Worm (Caenorhabditis elegans): ENCODE data around the gene F57C2.5.

F57C2.5 gene

ce11 chrII:14496809-14497208 lies 31.2 kb downstream of the F57C2.5 start:
- peak; percentile 21 for TF ChIP-seq W03F9.2 (tag; optimal IDR thresholded peaks at IDR 0.05)
- TF ChIP-seq him-1 (tag; optimal IDR thresholded peaks at IDR 0.05) = peak; percentile 66
- TF ChIP-seq dao-5 (tag; optimal IDR thresholded peaks at IDR 0.05) = peak; percentile 57

ce11 chrII:14495341-14495740 lies 32.7 kb downstream of the F57C2.5 start:
- no peak for TF ChIP-seq him-1 (tag; optimal IDR thresholded peaks at IDR 0.05)
- no peak for TF ChIP-seq dao-5 (tag; optimal IDR thresholded peaks at IDR 0.05)
- no peak for TF ChIP-seq W03F9.2 (tag; optimal IDR thresholded peaks at IDR 0.05)

- TF ChIP-seq W03F9.2 (tag; optimal IDR thresholded peaks at IDR 0.05) = no peak
- TF ChIP-seq dao-5 (tag; optimal IDR thresholded peaks at IDR 0.05) = no peak
- no peak for TF ChIP-seq him-1 (tag; optimal IDR thresholded peaks at IDR 0.05)
Measured at ce11 chrII:14494464-14494863, 33.6 kb downstream of the F57C2.5 start.

- TF ChIP-seq dao-5 (tag; optimal IDR thresholded peaks at IDR 0.05) (no peak), W03F9.2 (tag; optimal IDR thresholded peaks at IDR 0.05) (no peak), him-1 (tag; optimal IDR thresholded peaks at IDR 0.05) (no peak)
Measured at ce11 chrII:14494414-14494463, 33.8 kb downstream of the F57C2.5 start, which contains the start of gene cysl-2. Gene cysl-2 (minus strand): TSS chrII:14494451.

- no peak for TF ChIP-seq him-1 (tag; optimal IDR thresholded peaks at IDR 0.05)
- no peak for TF ChIP-seq W03F9.2 (tag; optimal IDR thresholded peaks at IDR 0.05)
- TF ChIP-seq dao-5 (tag; optimal IDR thresholded peaks at IDR 0.05) = no peak
Measured at ce11 chrII:14494014-14494413, 34.0 kb downstream of the F57C2.5 start.

ce11 chrII:14492592-14493196 lies 35.3 kb downstream of the F57C2.5 start:
- TF ChIP-seq dao-5 (tag; optimal IDR thresholded peaks at IDR 0.05) = no peak
- no peak for TF ChIP-seq W03F9.2 (tag; optimal IDR thresholded peaks at IDR 0.05)
- TF ChIP-seq him-1 (tag; optimal IDR thresholded peaks at IDR 0.05) = no peak

ce11 chrII:14489407-14489806 lies 38.6 kb downstream of the F57C2.5 start, which contains the start of gene vnut-1:
Gene vnut-1 (plus strand): TSS chrII:14489802.
- no peak for TF ChIP-seq W03F9.2 (tag; optimal IDR thresholded peaks at IDR 0.05)
- TF ChIP-seq him-1 (tag; optimal IDR thresholded peaks at IDR 0.05) = no peak
- TF ChIP-seq dao-5 (tag; optimal IDR thresholded peaks at IDR 0.05) = no peak

- TF ChIP-seq dao-5 (tag; optimal IDR thresholded peaks at IDR 0.05) = no peak
- peak; percentile 59 for TF ChIP-seq W03F9.2 (tag; optimal IDR thresholded peaks at IDR 0.05)
- TF ChIP-seq him-1 (tag; optimal IDR thresholded peaks at IDR 0.05) = no peak
Measured at ce11 chrII:14488661-14489060, 39.4 kb downstream of the F57C2.5 start, which contains the start of gene usp-14. Gene usp-14 (minus strand): TSS chrII:14488688.

- no peak for TF ChIP-seq W03F9.2 (tag; optimal IDR thresholded peaks at IDR 0.05)
- no peak for TF ChIP-seq him-1 (tag; optimal IDR thresholded peaks at IDR 0.05)
Measured at ce11 chrII:14483813-14484212, 44.2 kb downstream of the F57C2.5 start.

ce11 chrII:14480772-14481171 lies 47.3 kb downstream of the F57C2.5 start:
- TF ChIP-seq him-1 (tag; optimal IDR thresholded peaks at IDR 0.05) (no peak), dao-5 (tag; optimal IDR thresholded peaks at IDR 0.05) (no peak), W03F9.2 (tag; optimal IDR thresholded peaks at IDR 0.05) (no peak)

- no peak for TF ChIP-seq dao-5 (tag; optimal IDR thresholded peaks at IDR 0.05)
- TF ChIP-seq W03F9.2 (tag; optimal IDR thresholded peaks at IDR 0.05) = no peak
- TF ChIP-seq him-1 (tag; optimal IDR thresholded peaks at IDR 0.05) = no peak
Measured at ce11 chrII:14479583-14480245, 48.3 kb downstream of the F57C2.5 start, which contains the start of gene C13B4.1. Gene C13B4.1 (minus strand): TSS chrII:14479633.

Data from whole organism, L4/young adult.